Fruit fly (Drosophila melanogaster) whole organism, embryonic: Measurements from ENCODE around the gene Cyp4d20.
A peak's percentile ranks its signal among the peaks of the same experiment; 100 is the strongest.

Experiments used
- Asciz ChIP-seq: fragments of 200-800 bp; sonication (Bioruptor generic); optimal IDR thresholded peaks from 2 replicates; lab custom pipeline; 2017; ENCODE audit warnings: missing biosample characterization, mild to moderate bottlenecking, missing genetic modification characterization, missing genetic modification reagents
- Awh ChIP-seq: fragments of 200-800 bp; sonication (Bioruptor generic); IDR thresholded peaks from 2 replicates; pipeline ENCODE4, ENCODE4 v1.3.6; 2022; ENCODE audit warnings: missing biosample characterization, missing genetic modification characterization
- BEAF-32 ChIP-seq: fragments of 200-800 bp; sonication (Bioruptor generic); optimal IDR thresholded peaks from 3 replicates; lab custom pipeline; 2017; ENCODE audit warnings: missing biosample characterization, missing genetic modification characterization, mild to moderate bottlenecking, moderate library complexity, missing genetic modification reagents
- Bgb ChIP-seq: fragments of 200-800 bp; sonication (Bioruptor generic); IDR thresholded peaks from 2 replicates; pipeline ENCODE4 v1.3.6; 2022; ENCODE audit warnings: missing biosample characterization, missing genetic modification characterization; ENCODE audit not compliant: partially characterized antibody
- BtbVII ChIP-seq: fragments of 200-800 bp; sonication (Bioruptor generic); optimal IDR thresholded peaks from 3 replicates; lab custom pipeline; 2017; ENCODE audit warnings: missing biosample characterization, mild to moderate bottlenecking, missing genetic modification characterization
- C15 ChIP-seq: fragments of 200-800 bp; sonication (Bioruptor generic); IDR thresholded peaks from 3 replicates; pipeline ENCODE4 v1.3.6; 2022; ENCODE audit warnings: missing biosample characterization, missing genetic modification characterization
- CG10209 ChIP-seq: fragments of 200-800 bp; sonication (Bioruptor generic); optimal IDR thresholded peaks from 3 replicates; lab custom pipeline; 2017; ENCODE audit warnings: missing biosample characterization, mild to moderate bottlenecking, missing genetic modification characterization, missing genetic modification reagents
- CG11723 ChIP-seq: fragments of 200-800 bp; sonication (Bioruptor generic); optimal IDR thresholded peaks from 2 replicates; lab custom pipeline; 2017; ENCODE audit warnings: missing biosample characterization, mild to moderate bottlenecking, missing genetic modification characterization
- CG12104 ChIP-seq: fragments of 200-800 bp; sonication (Bioruptor generic); optimal IDR thresholded peaks from 3 replicates; lab custom pipeline; 2016; ENCODE audit warnings: missing biosample characterization, missing genetic modification characterization
- CG12219 ChIP-seq: fragments of 200-800 bp; sonication (Bioruptor generic); optimal IDR thresholded peaks from 3 replicates; lab custom pipeline; 2018; ENCODE audit warnings: missing biosample characterization, mild to moderate bottlenecking, missing genetic modification characterization
- CG12391 ChIP-seq: fragments of 200-800 bp; sonication (Bioruptor generic); optimal IDR thresholded peaks from 3 replicates; lab custom pipeline; 2018; ENCODE audit warnings: missing biosample characterization, mild to moderate bottlenecking, missing genetic modification characterization, moderate library complexity
- CG16813 ChIP-seq: fragments of 200-800 bp; sonication (Bioruptor generic); IDR thresholded peaks from 3 replicates; pipeline ENCODE4 v1.3.6; 2022; ENCODE audit warnings: missing biosample characterization, missing genetic modification characterization; ENCODE audit not compliant: partially characterized antibody
- CG17802 ChIP-seq: fragments of 200-800 bp; sonication (Bioruptor generic); optimal IDR thresholded peaks from 2 replicates; lab custom pipeline; 2018; ENCODE audit warnings: missing biosample characterization, mild to moderate bottlenecking, missing genetic modification characterization, moderate library complexity
- CG17829 ChIP-seq: fragments of 200-800 bp; optimal IDR thresholded peaks from 2 replicates; lab custom pipeline; 2019; ENCODE audit warnings: missing biosample characterization, mild to moderate bottlenecking, missing genetic modification characterization, moderate library complexity
- CG33213 ChIP-seq: fragments of 200-800 bp; sonication (Bioruptor generic); optimal IDR thresholded peaks from 3 replicates; lab custom pipeline; 2016; ENCODE audit warnings: missing biosample characterization, missing genetic modification characterization
- CG34376 ChIP-seq: fragments of 200-800 bp; sonication (Bioruptor generic); optimal IDR thresholded peaks from 2 replicates; lab custom pipeline; 2018; ENCODE audit warnings: missing biosample characterization, mild to moderate bottlenecking, missing genetic modification characterization
- CG4282 ChIP-seq: fragments of 200-800 bp; sonication (Bioruptor generic); optimal IDR thresholded peaks from 2 replicates; lab custom pipeline; 2016; ENCODE audit warnings: missing biosample characterization, missing genetic modification characterization
- CG4328 ChIP-seq: fragments of 200-800 bp; sonication (Bioruptor generic); optimal IDR thresholded peaks from 3 replicates; lab custom pipeline; 2017; ENCODE audit warnings: missing biosample characterization, missing genetic modification reagents, missing genetic modification characterization
- CG6689 ChIP-seq: fragments of 200-800 bp; sonication (Bioruptor generic); IDR thresholded peaks from 2 replicates; pipeline ENCODE4 v1.3.6; 2022; ENCODE audit warnings: missing biosample characterization, missing genetic modification characterization
- HHEX ChIP-seq: fragments of 200-800 bp; sonication (Bioruptor generic); optimal IDR thresholded peaks from 3 replicates; lab custom pipeline; 2017; ENCODE audit warnings: missing biosample characterization, mild to moderate bottlenecking, missing genetic modification characterization, missing genetic modification reagents
- Hr3 ChIP-seq: fragments of 200-800 bp; sonication (Bioruptor generic); optimal IDR thresholded peaks from 3 replicates; lab custom pipeline; 2016; ENCODE audit warnings: missing biosample characterization, missing genetic modification characterization
- Myb ChIP-seq: fragments of 200-800 bp; sonication (Bioruptor generic); optimal IDR thresholded peaks from 2 replicates; lab custom pipeline; 2016; ENCODE audit warnings: missing biosample characterization, missing genetic modification characterization
- NfI ChIP-seq: fragments of 200-800 bp; sonication (Bioruptor generic); optimal IDR thresholded peaks from 3 replicates; lab custom pipeline; 2018; ENCODE audit warnings: missing biosample characterization, mild to moderate bottlenecking, missing genetic modification characterization, moderate library complexity
- Oaz ChIP-seq: fragments of 200-800 bp; sonication (Bioruptor generic); IDR thresholded peaks from 2 replicates; pipeline ENCODE4 v1.3.6; 2022; ENCODE audit warnings: missing biosample characterization, missing genetic modification characterization
- Opbp ChIP-seq: fragments of 200-800 bp; sonication (Bioruptor generic); IDR thresholded peaks from 3 replicates; pipeline ENCODE4 v1.3.6; 2022; ENCODE audit warnings: missing biosample characterization, missing genetic modification characterization; ENCODE audit not compliant: partially characterized antibody
- TFAM ChIP-seq: fragments of 200-800 bp; sonication (Bioruptor generic); optimal IDR thresholded peaks from 2 replicates; lab custom pipeline; 2017; ENCODE audit warnings: missing biosample characterization, missing genetic modification characterization, inconsistent platforms
- ci ChIP-seq: fragments of 200-800 bp; sonication (Bioruptor generic); IDR thresholded peaks from 3 replicates; pipeline ENCODE4 v1.3.6; 2022; ENCODE audit warnings: missing biosample characterization, missing genetic modification characterization
- crp ChIP-seq, 2 experiments: fragments of 200-800 bp; sonication (Bioruptor generic); optimal IDR thresholded peaks; 2 replicates in 1 of 2; 3 replicates in 1 of 2; lab custom pipeline; 2017; ENCODE audit warnings: missing biosample characterization in 2 of 2, missing genetic modification characterization in 2 of 2, mild to moderate bottlenecking in 1 of 2, moderate library complexity in 1 of 2
- esg ChIP-seq: fragments of 200-800 bp; sonication (Bioruptor generic); conservative IDR thresholded peaks from 2 replicates; pipeline ENCODE4 v1.3.6; 2022; ENCODE audit warnings: missing biosample characterization, missing genetic modification characterization
- eve ChIP-seq, 2 experiments: fragments of >200 bp; optimal IDR thresholded peaks; 2 replicates each; lab custom pipeline; 2017; ENCODE audit warnings: missing biosample characterization in 2 of 2, missing genetic modification characterization in 2 of 2
- ftz-f1 ChIP-seq: fragments of 200-800 bp; sonication (Bioruptor generic); optimal IDR thresholded peaks from 2 replicates; lab custom pipeline; 2016; ENCODE audit warnings: missing biosample characterization, missing genetic modification characterization
- fu2 ChIP-seq: fragments of 200-800 bp; sonication (Bioruptor generic); optimal IDR thresholded peaks from 2 replicates; lab custom pipeline; 2016; ENCODE audit warnings: missing biosample characterization, missing genetic modification characterization
- gfzf ChIP-seq: fragments of 200-800 bp; sonication (Bioruptor generic); optimal IDR thresholded peaks from 2 replicates; lab custom pipeline; 2016; ENCODE audit warnings: missing biosample characterization, mild to moderate bottlenecking, missing genetic modification characterization, moderate library complexity
- grn ChIP-seq: fragments of 200-800 bp; sonication (Bioruptor generic); optimal IDR thresholded peaks from 3 replicates; lab custom pipeline; 2017; ENCODE audit warnings: missing biosample characterization, missing genetic modification characterization
- hkb ChIP-seq, 2 experiments: fragments of 200-800 bp in 1 of 2; fragments of >200 bp in 1 of 2; sonication (Bioruptor generic) in 1 of 2; IDR thresholded peaks in 1 of 2; optimal IDR thresholded peaks in 1 of 2; 2 replicates each; pipeline versions ENCODE4 v1.3.6 to Lab custom; 2017 to 2022; ENCODE audit warnings: missing biosample characterization in 1 of 2, missing genetic modification characterization in 1 of 2
- inv ChIP-seq: fragments of 200-800 bp; sonication (Bioruptor generic); IDR thresholded peaks from 2 replicates; pipeline ENCODE4 v1.3.6; 2022; ENCODE audit warnings: missing biosample characterization, missing genetic modification characterization; ENCODE audit not compliant: partially characterized antibody
- kah ChIP-seq: fragments of 200-800 bp; sonication (Bioruptor generic); optimal IDR thresholded peaks from 2 replicates; lab custom pipeline; 2018; ENCODE audit warnings: missing biosample characterization, mild to moderate bottlenecking, missing genetic modification characterization
- lov ChIP-seq, 2 experiments: fragments of 200-800 bp in 1 of 2; fragments of >200 bp in 1 of 2; sonication (Bioruptor generic) in 1 of 2; IDR thresholded peaks in 1 of 2; optimal IDR thresholded peaks in 1 of 2; 2 replicates in 1 of 2; 3 replicates in 1 of 2; pipeline versions ENCODE4 v1.3.6 to Lab custom; 2017 to 2022; ENCODE audit warnings: missing biosample characterization in 1 of 2, missing genetic modification characterization in 1 of 2
- maf-S ChIP-seq: fragments of 200-800 bp; sonication (Bioruptor generic); optimal IDR thresholded peaks from 2 replicates; lab custom pipeline; 2016; ENCODE audit warnings: missing biosample characterization, missing genetic modification characterization
- nom ChIP-seq: fragments of 200-800 bp; sonication (Bioruptor generic); optimal IDR thresholded peaks from 2 replicates; lab custom pipeline; 2017; ENCODE audit warnings: missing biosample characterization, missing genetic modification characterization, mild to moderate bottlenecking, moderate library complexity, missing genetic modification reagents
- pho ChIP-seq: fragments of 200-800 bp; sonication (Bioruptor generic); optimal IDR thresholded peaks from 2 replicates; lab custom pipeline; 2016; ENCODE audit warnings: missing biosample characterization, missing genetic modification characterization
- pnt ChIP-seq: fragments of 200-800 bp; sonication (Bioruptor generic); optimal IDR thresholded peaks from 3 replicates; lab custom pipeline; 2016; ENCODE audit warnings: missing biosample characterization, missing genetic modification characterization
- so ChIP-seq: fragments of 200-800 bp; sonication (Bioruptor generic); IDR thresholded peaks from 3 replicates; pipeline ENCODE4 v1.3.6; 2022; ENCODE audit warnings: missing biosample characterization, missing genetic modification characterization
- tap ChIP-seq: fragments of 200-800 bp; optimal IDR thresholded peaks from 3 replicates; lab custom pipeline; 2019; ENCODE audit warnings: missing biosample characterization, mild to moderate bottlenecking, missing genetic modification characterization, moderate library complexity
- unpg ChIP-seq: fragments of 200-800 bp; sonication (Bioruptor generic); optimal IDR thresholded peaks from 3 replicates; lab custom pipeline; 2018; ENCODE audit warnings: missing biosample characterization, mild to moderate bottlenecking, missing genetic modification characterization, moderate library complexity
- usp ChIP-seq: fragments of >200 bp; optimal IDR thresholded peaks from 2 replicates; lab custom pipeline; 2017; ENCODE audit warnings: missing biosample characterization, missing genetic modification characterization
- zen2 ChIP-seq: fragments of 200-800 bp; sonication (Bioruptor generic); IDR thresholded peaks from 3 replicates; pipeline ENCODE4 v1.3.6; 2022; ENCODE audit warnings: missing biosample characterization, missing genetic modification characterization; ENCODE audit not compliant: partially characterized antibody

Cyp4d20 gene

DNA sequence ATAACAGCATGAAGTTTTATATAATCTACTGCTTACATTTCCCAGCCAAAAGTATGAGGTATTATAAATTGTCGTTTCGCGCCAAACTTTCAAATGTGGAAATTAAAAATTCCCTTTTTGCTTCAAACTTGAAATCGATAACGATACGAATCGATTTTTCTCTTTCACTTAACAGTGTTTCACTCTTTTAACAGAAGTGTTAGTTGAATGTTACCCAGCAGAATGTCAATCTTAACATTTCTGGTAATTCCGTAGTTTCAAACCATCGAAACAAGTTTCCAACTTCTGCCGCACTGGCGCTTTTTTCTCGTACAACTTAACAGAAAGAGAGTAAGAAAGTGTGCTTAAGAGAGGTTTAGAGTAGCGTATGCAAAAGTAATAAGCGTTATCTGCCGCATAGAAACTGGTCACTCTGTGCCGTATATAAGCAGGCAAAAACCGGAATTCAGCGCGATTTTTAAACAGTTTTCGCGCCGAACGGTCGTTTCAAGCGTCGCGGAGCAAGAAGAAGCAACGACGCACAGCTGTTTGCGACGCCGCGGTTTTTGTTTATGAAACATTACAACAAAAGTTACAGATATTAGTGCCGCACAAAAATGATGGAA is 11.7 kb downstream of the Cyp4d20 start (continued):
- TF ChIP-seq crp (GFP tag; optimal IDR thresholded peaks at IDR 0.05; lab: Kevin White, UChicago) (peak in 1 of 2 experiments; percentile 79), Awh (GFP tag; lab: Robert Waterston, UW) (no peak), Bgb (peak; percentile 54; the same call in 1 of the 2 replicates), pho (GFP tag; lab: Kevin White, UChicago) (peak; percentile 32), Opbp (GFP tag; lab: Robert Waterston, UW) (peak; percentile 61; the same call in 2 of the 3 replicates), CG34376 (peak; percentile 80), esg (GFP tag; lab: Robert Waterston, UW) (no peak), kah (GFP tag; lab: Kevin White, UChicago) (no peak), BtbVII (GFP tag; lab: Kevin White, UChicago) (no peak), CG33213 (GFP tag; lab: Kevin White, UChicago) (peak; percentile 82), zen2 (GFP tag; lab: Robert Waterston, UW) (peak; percentile 74), Myb (GFP tag; lab: Kevin White, UChicago) (peak; percentile 74), HHEX (GFP tag; lab: Kevin White, UChicago) (no peak), ci (GFP tag; lab: Robert Waterston, UW) (peak; percentile 79), NfI (GFP tag; lab: Kevin White, UChicago) (peak; percentile 9), hkb (optimal IDR thresholded peaks at IDR 0.05; lab: Kevin White, UChicago) (peak; percentile 54), hkb (GFP tag; IDR thresholded peaks at IDR 0.05; lab: Robert Waterston, UW) (peak; percentile 67), CG6689 (GFP tag; lab: Robert Waterston, UW) (no peak), so (GFP tag; lab: Robert Waterston, UW) (peak; percentile 75; the same call in 2 of the 3 replicates), C15 (GFP tag; lab: Robert Waterston, UW) (no peak), eve (GFP tag; optimal IDR thresholded peaks at IDR 0.05; lab: Kevin White, UChicago) (peak in 1 of 2 experiments; percentile 67), fu2 (no peak), inv (GFP tag; lab: Robert Waterston, UW) (no peak; the same call in 1 of the 2 replicates), nom (GFP tag; lab: Kevin White, UChicago) (peak; percentile 60), Asciz (GFP tag; lab: Kevin White, UChicago) (no peak), gfzf (peak; percentile 97), grn (GFP tag; lab: Kevin White, UChicago) (no peak), CG12391 (peak; percentile 56), CG4282 (GFP tag; lab: Kevin White, UChicago) (peak; percentile 37), CG4328 (GFP tag; lab: Kevin White, UChicago) (peak; percentile 2), tap (tag; lab: Kevin White, UChicago) (no peak), Oaz (GFP tag; lab: Robert Waterston, UW) (no peak), ftz-f1 (no peak), CG16813 (GFP tag; lab: Robert Waterston, UW) (peak; percentile 30; the same call in 1 of the 3 replicates), maf-S (no peak), unpg (GFP tag; lab: Kevin White, UChicago) (peak; percentile 22), TFAM (GFP tag; lab: Kevin White, UChicago) (no peak), CG12219 (GFP tag; lab: Kevin White, UChicago) (peak; percentile 24), CG12104 (GFP tag; lab: Kevin White, UChicago) (no peak), CG17802 (no peak), usp (GFP tag; lab: Kevin White, UChicago) (no peak), CG17829 (tag; lab: Kevin White, UChicago) (peak; percentile 72), CG11723 (peak; percentile 36), BEAF-32 (GFP tag; lab: Kevin White, UChicago) (peak; percentile 47), CG10209 (GFP tag; lab: Kevin White, UChicago) (no peak), lov (optimal IDR thresholded peaks at IDR 0.05; lab: Kevin White, UChicago) (no peak), lov (GFP tag; IDR thresholded peaks at IDR 0.05; lab: Robert Waterston, UW) (0 out of 3 replicates have a peak, but pooled peaks have one; percentile 60), Hr3 (GFP tag; lab: Kevin White, UChicago) (no peak), pnt (GFP tag; lab: Kevin White, UChicago) (no peak)
